Fruit fly (Drosophila melanogaster): ENCODE measurements around the gene snz.

Gene snz

dm6 chrX:7893411-7894122 is 18.3 kb upstream of the snz start, which contains the start of the genes CG45089, ND-MNLL and p115:
Gene CG45089 (minus strand): TSS chrX:7893798.
Gene ND-MNLL (minus strand): TSS chrX:7893798.
Gene p115 (plus strand): TSS chrX:7894031.
- TF ChIP-seq Jra (GFP tag; optimal IDR thresholded peaks at IDR 0.05) (peak; percentile 33), Hr83 (GFP tag; optimal IDR thresholded peaks at IDR 0.05; ENCODE audit: poor library complexity, severe bottlenecking) (peak; percentile 31), CrebA (GFP tag; optimal IDR thresholded peaks at IDR 0.05; ENCODE audit: borderline replicate concordance) (no peak), sv (GFP tag; optimal IDR thresholded peaks at IDR 0.05) (peak; percentile 44), Mio (GFP tag; optimal IDR thresholded peaks at IDR 0.05) (no peak), CG9705 (GFP tag; optimal IDR thresholded peaks at IDR 0.05) (peak; percentile 50), woc (GFP tag; optimal IDR thresholded peaks at IDR 0.05) (peak; percentile 61), CG32264 (GFP tag; optimal IDR thresholded peaks at IDR 0.05) (no peak), jim (GFP tag; optimal IDR thresholded peaks at IDR 0.05) (no peak), HLH106 (tag; optimal IDR thresholded peaks at IDR 0.05) (peak; percentile 78), brk (GFP tag; optimal IDR thresholded peaks at IDR 0.05) (no peak), dl (GFP tag; optimal IDR thresholded peaks at IDR 0.05; ENCODE audit: insufficient read depth in 1 of 2, partially characterized antibody in 2 of 2) (no peak), tai (GFP tag; optimal IDR thresholded peaks at IDR 0.05) (no peak), Abd-B (GFP tag; optimal IDR thresholded peaks at IDR 0.05) (no peak), rgr (GFP tag; optimal IDR thresholded peaks at IDR 0.05) (peak; percentile 70), ey (GFP tag; optimal IDR thresholded peaks at IDR 0.05) (peak; percentile 30), fru (GFP tag; optimal IDR thresholded peaks at IDR 0.05) (peak; percentile 59), Dfd (GFP tag; optimal IDR thresholded peaks at IDR 0.05) (no peak), OdsH (GFP tag; optimal IDR thresholded peaks at IDR 0.05) (peak; percentile 50), Sp1 (GFP tag; optimal IDR thresholded peaks at IDR 0.05) (peak; percentile 59), dmrt93B (GFP tag; optimal IDR thresholded peaks at IDR 0.05) (peak; percentile 9), Hr78 (GFP tag; optimal IDR thresholded peaks at IDR 0.05) (no peak), dsf (GFP tag; optimal IDR thresholded peaks at IDR 0.05; ENCODE audit: borderline replicate concordance) (peak; percentile 32), Rel (GFP tag; optimal IDR thresholded peaks at IDR 0.05) (no peak), Rel (tag; optimal IDR thresholded peaks at IDR 0.05) (peak; percentile 21), GATAd (GFP tag; optimal IDR thresholded peaks at IDR 0.05) (peak; percentile 37), Dif (GFP tag; optimal IDR thresholded peaks at IDR 0.05; ENCODE audit: partially characterized antibody) (no peak), br (GFP tag; optimal IDR thresholded peaks at IDR 0.05) (peak; percentile 40), Myc (optimal IDR thresholded peaks at IDR 0.05) (peak; percentile 68), pan (optimal IDR thresholded peaks at IDR 0.05) (no peak), Hnf4 (GFP tag; optimal IDR thresholded peaks at IDR 0.05) (peak; percentile 79), h (GFP tag; optimal IDR thresholded peaks at IDR 0.05) (peak; percentile 69), sage (GFP tag; optimal IDR thresholded peaks at IDR 0.05) (peak; percentile 54), Vsx2 (GFP tag; optimal IDR thresholded peaks at IDR 0.05; ENCODE audit: partially characterized antibody) (no peak), lola (GFP tag; optimal IDR thresholded peaks at IDR 0.05) (no peak), foxo (GFP tag; optimal IDR thresholded peaks at IDR 0.05) (peak in 1 of 2 experiments; percentile 79), usp (GFP tag; optimal IDR thresholded peaks at IDR 0.05) (no peak), psq (GFP tag; optimal IDR thresholded peaks at IDR 0.05) (peak; percentile 55), N (GFP tag; optimal IDR thresholded peaks at IDR 0.05) (no peak)

dm6 chrX:7900659-7901058 is 11.2 kb upstream of the snz start:
- TF ChIP-seq Hr78 (GFP tag; optimal IDR thresholded peaks at IDR 0.05) (no peak), Rel (GFP tag; optimal IDR thresholded peaks at IDR 0.05) (no peak), Rel (tag; optimal IDR thresholded peaks at IDR 0.05) (peak; percentile 88), CG9705 (GFP tag; optimal IDR thresholded peaks at IDR 0.05) (no peak)

Data from whole organism, wandering third instar larva.